Fruit fly (Drosophila melanogaster): Measurements from ENCODE around the gene comm3.

DNA sequence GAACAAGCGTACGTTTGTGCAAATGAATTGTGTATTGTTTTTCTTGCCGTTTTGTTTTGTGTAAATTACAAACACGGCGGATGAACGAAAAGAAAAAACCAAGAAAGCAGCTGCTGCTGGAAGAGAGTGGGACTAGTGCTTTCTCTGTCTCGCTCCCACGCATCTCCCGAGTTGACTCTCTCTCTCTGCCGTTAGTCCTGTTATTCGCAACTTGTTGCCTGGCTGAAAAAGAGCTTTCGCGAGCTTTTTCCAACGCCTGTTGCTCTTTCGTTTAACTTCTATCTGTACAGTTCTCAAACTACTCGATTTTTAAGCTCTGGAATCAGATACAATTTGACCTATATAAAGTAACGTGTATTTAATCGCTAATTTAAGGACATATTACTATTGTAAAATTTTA, 54.2 kb downstream of the comm3 start:
- TF ChIP-seq usp (GFP tag; optimal IDR thresholded peaks at IDR 0.05) (no peak), CG8478 (optimal IDR thresholded peaks at IDR 0.05) (no peak), Dll (optimal IDR thresholded peaks at IDR 0.05) (no peak), pan (optimal IDR thresholded peaks at IDR 0.05) (no peak), EcR (GFP tag; optimal IDR thresholded peaks at IDR 0.05) (no peak)

Data from whole organism.